Fruit fly (Drosophila melanogaster) S2 (cell line): Measurements from ENCODE around the gene slmo.

Experiments used
- CG8478 ChIP-seq: fragments of >200 bp; optimal IDR thresholded peaks from 2 replicates; lab custom pipeline; 2018
- CTCF ChIP-seq, 2 experiments: fragments of >200 bp; optimal IDR thresholded peaks; 2 replicates each; lab custom pipeline; 2018

The slmo gene

dm6 chr2L:6081134-6081832 lies 32.8 kb upstream of the slmo start:
- TF ChIP-seq CTCF (optimal IDR thresholded peaks at IDR 0.05; lab: Kevin White, UChicago) = no peak
- TF ChIP-seq CG8478 = no peak

DNA sequence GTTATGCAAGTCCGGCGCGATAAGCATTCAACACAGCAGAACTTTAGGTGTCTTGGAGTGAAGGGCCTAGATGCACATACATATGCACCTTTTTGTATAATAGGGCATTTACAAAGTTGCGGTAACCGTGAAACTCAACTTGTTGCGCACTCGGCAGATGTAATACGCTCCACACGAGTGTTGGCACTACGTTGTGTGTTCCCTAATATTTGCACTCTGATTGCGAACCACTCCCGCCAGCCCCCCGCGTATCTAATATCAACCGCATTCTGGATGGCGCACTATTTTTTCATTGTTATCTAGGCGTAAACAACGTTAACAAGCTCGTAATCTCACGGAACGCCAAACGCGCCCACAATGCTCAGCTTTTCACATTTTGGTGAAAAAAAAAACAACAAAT lies 31.8 kb upstream of the slmo start:
- TF ChIP-seq CG8478 (no peak), CTCF (optimal IDR thresholded peaks at IDR 0.05; lab: Kevin White, UChicago) (no peak)

- no peak for TF ChIP-seq CG8478
- no peak for TF ChIP-seq CTCF (optimal IDR thresholded peaks at IDR 0.05; lab: Kevin White, UChicago)
Observed at dm6 chr2L:6078757-6079351, 30.3 kb upstream of the slmo start.

dm6 chr2L:6077632-6078031 lies 29.1 kb upstream of the slmo start:
- TF ChIP-seq CTCF (optimal IDR thresholded peaks at IDR 0.05; lab: Kevin White, UChicago) (no peak), CG8478 (no peak)

dm6 chr2L:6076829-6077364 lies 28.4 kb upstream of the slmo start:
- TF ChIP-seq CG8478 (no peak), CTCF (optimal IDR thresholded peaks at IDR 0.05; lab: Kevin White, UChicago) (no peak)

- TF ChIP-seq CG8478 (no peak), CTCF (optimal IDR thresholded peaks at IDR 0.05; lab: Kevin White, UChicago) (no peak)
Observed at dm6 chr2L:6076143-6076542, 27.6 kb upstream of the slmo start.

dm6 chr2L:6075345-6075744 lies 26.8 kb upstream of the slmo start:
- no peak for TF ChIP-seq CG8478
- TF ChIP-seq CTCF (optimal IDR thresholded peaks at IDR 0.05; lab: Kevin White, UChicago) = no peak

DNA sequence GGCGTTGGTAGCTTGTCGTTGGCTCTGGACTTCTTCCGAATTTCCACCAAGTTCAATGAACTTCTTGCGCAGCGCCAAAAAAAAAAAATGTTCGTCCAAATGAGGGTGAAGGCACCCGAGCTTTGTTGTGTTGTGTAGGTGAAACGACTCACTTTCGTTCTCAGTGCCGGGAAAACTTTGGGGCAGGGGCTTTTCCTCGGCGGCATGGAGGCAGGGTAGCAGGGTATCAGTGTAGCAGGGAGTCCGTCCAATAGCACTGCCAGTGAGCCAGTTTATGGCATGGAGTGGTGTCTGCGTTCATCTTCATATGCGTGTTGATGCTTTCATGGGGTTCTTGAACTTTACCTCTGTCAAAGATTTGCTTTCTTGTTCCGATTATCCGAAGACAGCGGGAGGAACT lies 25.8 kb upstream of the slmo start:
- TF ChIP-seq CG8478 = no peak
- no peak for TF ChIP-seq CTCF (optimal IDR thresholded peaks at IDR 0.05; lab: Kevin White, UChicago)

DNA sequence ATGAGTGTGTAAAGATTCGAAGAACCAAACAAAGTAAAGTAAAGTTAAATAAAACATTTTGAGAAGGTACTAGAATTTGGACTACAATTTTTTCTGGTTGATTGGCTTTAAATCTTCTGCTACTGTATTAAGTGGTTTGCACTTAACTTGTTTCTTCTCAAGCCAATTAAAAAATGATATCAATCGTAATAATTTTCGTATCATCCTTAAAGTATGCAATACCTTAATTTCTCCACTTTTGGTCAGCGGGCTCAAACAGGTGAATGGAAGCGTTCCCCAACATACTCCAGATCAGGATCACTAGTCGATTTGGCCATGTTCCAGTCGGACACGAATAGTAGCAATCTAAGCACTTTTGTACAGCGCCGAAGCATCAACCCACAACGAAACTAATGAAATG lies 25.4 kb upstream of the slmo start:
- TF ChIP-seq CG8478 (no peak), CTCF (optimal IDR thresholded peaks at IDR 0.05; lab: Kevin White, UChicago) (no peak)

DNA sequence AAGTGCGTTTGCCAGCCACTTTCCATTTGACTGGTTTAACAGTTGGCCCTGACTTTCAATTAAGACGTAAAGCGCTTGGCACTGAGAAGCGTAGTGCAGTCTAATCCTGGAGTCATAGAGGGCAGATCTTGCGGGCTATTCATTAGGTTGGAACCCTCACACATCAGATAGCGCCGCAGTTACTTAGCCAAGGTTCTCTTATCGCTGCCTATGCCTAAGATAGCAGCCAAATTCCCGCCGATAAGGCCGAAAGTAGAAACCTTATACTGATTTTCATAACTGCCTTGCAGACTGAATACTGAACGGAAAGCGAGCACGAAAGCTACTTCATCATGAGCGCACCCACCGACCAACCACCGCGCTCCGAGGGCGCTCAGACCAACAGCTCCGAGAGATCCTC lies 23.6 kb upstream of the slmo start:
- no peak for TF ChIP-seq CTCF (optimal IDR thresholded peaks at IDR 0.05; lab: Kevin White, UChicago)
- no peak for TF ChIP-seq CG8478

- TF ChIP-seq CG8478 (no peak), CTCF (optimal IDR thresholded peaks at IDR 0.05; lab: Kevin White, UChicago) (peak in 1 of 2 experiments; percentile 37)
Observed at dm6 chr2L:6070656-6071231, 22.2 kb upstream of the slmo start, which contains the start of the genes CG9154 and Kr-h2. TSS of gene CG9154 (minus strand) at chr2L:6070686. TSS of gene Kr-h2 (plus strand) at chr2L:6070990.

DNA sequence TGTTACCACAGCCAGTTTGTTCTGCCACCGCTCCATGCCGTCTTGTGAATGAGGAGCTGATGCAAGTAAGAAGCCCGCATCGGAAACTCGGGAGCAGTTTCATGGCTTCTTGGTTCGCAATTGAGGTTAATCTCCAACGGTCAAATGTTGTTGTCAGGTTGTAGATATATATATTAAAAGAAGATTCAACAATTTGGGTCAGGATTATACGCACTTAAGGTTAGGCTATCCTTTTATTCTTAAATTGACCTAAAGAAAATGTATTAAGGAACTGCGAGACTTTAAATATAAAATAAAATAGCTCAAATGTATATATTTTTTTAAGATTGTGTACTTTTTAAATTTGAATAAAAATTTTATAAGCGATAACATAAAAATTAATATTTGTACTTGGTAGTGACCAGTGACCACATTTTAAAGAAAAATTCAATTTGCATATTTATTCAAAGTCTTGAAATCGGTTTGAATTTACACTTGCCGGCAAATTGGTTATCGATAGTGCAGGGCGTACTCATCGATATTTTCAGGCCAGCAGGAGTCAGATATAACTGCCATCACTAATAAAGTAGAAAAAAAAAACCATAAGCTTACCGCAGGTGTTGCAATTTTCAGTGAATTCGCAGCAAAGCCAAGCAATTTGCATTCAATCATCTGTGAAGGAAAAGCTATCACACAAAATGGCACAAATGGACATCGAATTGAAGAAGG lies 20.2 kb upstream of the slmo start, which contains the start of the genes CG9150 and Pfdn1:
Gene CG9150 (minus strand): TSS at position 51 of the 708 bp plus-strand sequence.
Gene Pfdn1 (plus strand): TSS at position 536 of the 708 bp plus-strand sequence.
- no peak for TF ChIP-seq CTCF (optimal IDR thresholded peaks at IDR 0.05; lab: Kevin White, UChicago)
- TF ChIP-seq CG8478 = no peak

DNA sequence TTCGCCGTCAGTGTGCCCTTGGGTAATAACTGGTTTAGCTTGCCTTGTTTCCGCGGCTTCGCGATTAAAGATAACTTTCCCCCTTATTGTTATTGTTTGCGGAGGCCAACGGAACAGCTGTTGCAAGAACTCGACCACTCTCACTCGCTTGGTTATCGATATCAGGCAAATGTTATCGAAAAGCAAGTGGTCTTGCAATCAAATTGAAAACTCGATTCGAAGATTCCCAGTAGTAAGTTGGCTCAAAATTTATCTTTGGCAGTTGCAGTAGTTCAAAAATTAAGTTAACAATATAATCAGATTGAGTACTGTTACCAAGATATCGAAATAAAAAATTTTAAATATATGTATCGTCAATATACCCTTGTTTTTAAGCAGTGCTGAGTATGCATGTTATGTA lies 17.3 kb upstream of the slmo start, which contains the start of the genes Fbw5 and CG9147:
Gene Fbw5 (minus strand): TSS at position 131 of the 400 bp plus-strand sequence.
Gene CG9147 (plus strand): TSS at position 175 of the 400 bp plus-strand sequence.
- TF ChIP-seq CTCF (optimal IDR thresholded peaks at IDR 0.05; lab: Kevin White, UChicago) (no peak), CG8478 (no peak)

- TF ChIP-seq CG8478 (no peak), CTCF (optimal IDR thresholded peaks at IDR 0.05; lab: Kevin White, UChicago) (no peak)
Observed at dm6 chr2L:6062382-6063082, 14.0 kb upstream of the slmo start, which contains the start of the genes ND-51 and CG13994. TSS of gene ND-51 (minus strand) at chr2L:6062757. TSS of gene CG13994 (plus strand) at chr2L:6062989.
